Fruit fly (Drosophila melanogaster) whole organism, embryonic: ENCODE results near the gene jagn.
A peak's percentile ranks its signal among the peaks of the same experiment; 100 is the strongest.

Experiments
- Abd-B ChIP-seq: fragments of 200-800 bp; sonication (Bioruptor generic); optimal IDR thresholded peaks from 2 replicates; lab custom pipeline; 2018; ENCODE audit warnings: missing biosample characterization, mild to moderate bottlenecking, missing genetic modification characterization, moderate library complexity
- B-H1 ChIP-seq: fragments of 200-800 bp; sonication (Bioruptor generic); IDR thresholded peaks from 3 replicates; pipeline ENCODE4 v1.3.6; 2022; ENCODE audit warnings: missing biosample characterization, missing genetic modification characterization
- Bdp1 ChIP-seq: fragments of 200-800 bp; sonication (Bioruptor generic); optimal IDR thresholded peaks from 3 replicates; lab custom pipeline; 2016; ENCODE audit warnings: missing biosample characterization, missing genetic modification characterization
- CG10274 ChIP-seq: fragments of 200-800 bp; sonication (Bioruptor generic); optimal IDR thresholded peaks from 3 replicates; lab custom pipeline; 2017; ENCODE audit warnings: missing biosample characterization, mild to moderate bottlenecking, missing genetic modification characterization
- CG10979 ChIP-seq: fragments of 200-800 bp; sonication (Bioruptor generic); optimal IDR thresholded peaks from 2 replicates; lab custom pipeline; 2018; ENCODE audit warnings: missing biosample characterization, mild to moderate bottlenecking, missing genetic modification characterization, moderate library complexity
- CG11695 ChIP-seq: fragments of 200-800 bp; sonication (Bioruptor generic); IDR thresholded peaks from 3 replicates; pipeline ENCODE4 v1.3.6; 2022; ENCODE audit warnings: missing biosample characterization, missing genetic modification characterization
- CG13424 ChIP-seq: fragments of 200-800 bp; sonication (Bioruptor generic); optimal IDR thresholded peaks from 2 replicates; lab custom pipeline; 2019; ENCODE audit warnings: missing biosample characterization, mild to moderate bottlenecking, missing genetic modification characterization, moderate library complexity
- CG15514 ChIP-seq: fragments of 200-800 bp; sonication (Bioruptor generic); optimal IDR thresholded peaks from 3 replicates; lab custom pipeline; 2017; ENCODE audit warnings: missing biosample characterization, missing genetic modification characterization, mild to moderate bottlenecking, moderate library complexity, missing genetic modification reagents
- CG17186 ChIP-seq: fragments of 200-800 bp; sonication (Bioruptor generic); optimal IDR thresholded peaks from 3 replicates; lab custom pipeline; 2017; ENCODE audit warnings: missing biosample characterization, missing genetic modification reagents, missing genetic modification characterization
- CG18011 ChIP-seq: fragments of 200-800 bp; sonication (Bioruptor generic); optimal IDR thresholded peaks from 2 replicates; lab custom pipeline; 2017; ENCODE audit warnings: missing biosample characterization, missing genetic modification characterization, mild to moderate bottlenecking, moderate library complexity, missing genotype
- CG3995 ChIP-seq: fragments of 200-800 bp; sonication (Bioruptor generic); optimal IDR thresholded peaks from 3 replicates; lab custom pipeline; 2016; ENCODE audit warnings: missing biosample characterization, missing genetic modification characterization
- CG4854 ChIP-seq: fragments of 200-800 bp; sonication (Bioruptor generic); optimal IDR thresholded peaks from 2 replicates; lab custom pipeline; 2016; ENCODE audit warnings: missing biosample characterization, missing genetic modification characterization, inconsistent platforms
- CG5953 ChIP-seq: fragments of 200-800 bp; sonication (Bioruptor generic); IDR thresholded peaks from 2 replicates; pipeline ENCODE4 v1.3.6; 2022; ENCODE audit warnings: missing biosample characterization, missing genetic modification characterization
- CG6254 ChIP-seq: fragments of 200-800 bp; sonication (Bioruptor generic); optimal IDR thresholded peaks from 3 replicates; lab custom pipeline; 2017; ENCODE audit warnings: mild to moderate bottlenecking, missing biosample characterization, missing genetic modification reagents, missing genetic modification characterization
- CG6683 ChIP-seq: fragments of 200-800 bp; sonication (Bioruptor generic); optimal IDR thresholded peaks from 2 replicates; lab custom pipeline; 2017; ENCODE audit warnings: missing biosample characterization, mild to moderate bottlenecking, missing genetic modification characterization, missing genetic modification reagents
- CG6813 ChIP-seq: fragments of 200-800 bp; sonication (Bioruptor generic); optimal IDR thresholded peaks from 2 replicates; lab custom pipeline; 2017; ENCODE audit warnings: missing biosample characterization, missing genetic modification characterization, mild to moderate bottlenecking, moderate library complexity, missing genetic modification reagents
- CG7745 ChIP-seq: fragments of 200-800 bp; sonication (Bioruptor generic); optimal IDR thresholded peaks from 2 replicates; lab custom pipeline; 2018; ENCODE audit warnings: missing biosample characterization, mild to moderate bottlenecking, missing genetic modification characterization, moderate library complexity
- CG7839 ChIP-seq: fragments of 200-800 bp; sonication (Bioruptor generic); optimal IDR thresholded peaks from 3 replicates; lab custom pipeline; 2018; ENCODE audit warnings: missing biosample characterization, mild to moderate bottlenecking, missing genetic modification characterization, moderate library complexity
- CG9437 ChIP-seq: fragments of 200-800 bp; sonication (Bioruptor generic); optimal IDR thresholded peaks from 2 replicates; lab custom pipeline; 2018; ENCODE audit warnings: missing biosample characterization, mild to moderate bottlenecking, missing genetic modification characterization
- CG9797 ChIP-seq: fragments of 200-800 bp; sonication (Bioruptor generic); optimal IDR thresholded peaks from 3 replicates; lab custom pipeline; 2018; ENCODE audit warnings: missing biosample characterization, mild to moderate bottlenecking, missing genetic modification characterization
- CTCF ChIP-seq: fragments of 200-800 bp; sonication (Bioruptor generic); optimal IDR thresholded peaks from 2 replicates; lab custom pipeline; 2017; ENCODE audit warnings: missing biosample characterization, mild to moderate bottlenecking, missing genetic modification characterization, moderate library complexity
- CoRest ChIP-seq: fragments of 200-800 bp; sonication (Bioruptor generic); optimal IDR thresholded peaks from 3 replicates; lab custom pipeline; 2018; ENCODE audit warnings: missing biosample characterization, mild to moderate bottlenecking, missing genetic modification characterization, moderate library complexity
- Elba2 ChIP-seq: fragments of 200-800 bp; sonication (Bioruptor generic); optimal IDR thresholded peaks from 3 replicates; lab custom pipeline; 2016; ENCODE audit warnings: missing biosample characterization, missing genetic modification characterization
- Ets97D ChIP-seq: fragments of 200-800 bp; sonication (Bioruptor generic); optimal IDR thresholded peaks from 3 replicates; lab custom pipeline; 2016; ENCODE audit warnings: missing biosample characterization, missing genetic modification characterization
- Fer1 ChIP-seq: fragments of 200-800 bp; sonication (Bioruptor generic); optimal IDR thresholded peaks from 2 replicates; lab custom pipeline; 2017; ENCODE audit warnings: missing biosample characterization, mild to moderate bottlenecking, missing genetic modification characterization
- Hr78 ChIP-seq, 2 experiments: fragments of 200-800 bp in 1 of 2; fragments of >200 bp in 1 of 2; sonication (Bioruptor generic) in 1 of 2; optimal IDR thresholded peaks; 2 replicates each; lab custom pipeline; 2017 to 2019; ENCODE audit warnings: missing biosample characterization in 2 of 2, missing genetic modification characterization in 2 of 2, mild to moderate bottlenecking in 1 of 2, moderate library complexity in 1 of 2
- Hsf ChIP-seq: fragments of 200-800 bp; sonication (Bioruptor generic); optimal IDR thresholded peaks from 3 replicates; lab custom pipeline; 2016; ENCODE audit warnings: missing biosample characterization, missing genetic modification characterization
- MTF-1 ChIP-seq: fragments of 200-800 bp; sonication (Bioruptor generic); optimal IDR thresholded peaks from 2 replicates; lab custom pipeline; 2018; ENCODE audit warnings: missing biosample characterization, mild to moderate bottlenecking, missing genetic modification characterization, borderline replicate concordance
- Pdp1 ChIP-seq, 2 experiments: fragments of 200-800 bp; sonication (Bioruptor generic); optimal IDR thresholded peaks; 3 replicates each; lab custom pipeline; 2016; ENCODE audit warnings: missing biosample characterization in 2 of 2, missing genetic modification characterization in 2 of 2, mild to moderate bottlenecking in 1 of 2, moderate library complexity in 1 of 2
- Rfx ChIP-seq: fragments of 200-800 bp; sonication (Bioruptor generic); IDR thresholded peaks from 2 replicates; pipeline ENCODE4 v1.3.6; 2022; ENCODE audit warnings: missing biosample characterization, missing genetic modification characterization
- Usf ChIP-seq: fragments of 200-800 bp; sonication (Bioruptor generic); optimal IDR thresholded peaks from 2 replicates; lab custom pipeline; 2017; ENCODE audit warnings: missing genotype, missing biosample characterization, missing genetic modification characterization
- cad ChIP-seq: fragments of >200 bp; optimal IDR thresholded peaks from 2 replicates; lab custom pipeline; 2017; ENCODE audit warnings: missing biosample characterization, missing genetic modification characterization
- cato ChIP-seq: fragments of 200-800 bp; sonication (Bioruptor generic); optimal IDR thresholded peaks from 2 replicates; lab custom pipeline; 2016; ENCODE audit warnings: missing biosample characterization, missing genetic modification characterization, borderline replicate concordance
- chif ChIP-seq, 2 experiments: fragments of 200-800 bp; sonication (Bioruptor generic); optimal IDR thresholded peaks; 3 replicates each; lab custom pipeline; 2016; ENCODE audit warnings: missing biosample characterization in 2 of 2, missing genetic modification characterization in 2 of 2
- crp ChIP-seq, 2 experiments: fragments of 200-800 bp; sonication (Bioruptor generic); optimal IDR thresholded peaks; 2 replicates in 1 of 2; 3 replicates in 1 of 2; lab custom pipeline; 2017; ENCODE audit warnings: missing biosample characterization in 2 of 2, missing genetic modification characterization in 2 of 2, mild to moderate bottlenecking in 1 of 2, moderate library complexity in 1 of 2
- grau ChIP-seq: fragments of 200-800 bp; optimal IDR thresholded peaks from 3 replicates; lab custom pipeline; 2019; ENCODE audit warnings: missing biosample characterization, mild to moderate bottlenecking, missing genetic modification characterization, moderate library complexity
- gt ChIP-seq: fragments of 200-800 bp; sonication (Bioruptor generic); IDR thresholded peaks from 2 replicates; pipeline ENCODE4 v1.3.6; 2022; ENCODE audit warnings: missing biosample characterization, missing genetic modification characterization
- maf-S ChIP-seq: fragments of 200-800 bp; sonication (Bioruptor generic); optimal IDR thresholded peaks from 2 replicates; lab custom pipeline; 2016; ENCODE audit warnings: missing biosample characterization, missing genetic modification characterization
- pan ChIP-seq, 4 experiments: fragments of >200 bp in 3 of 4; fragments of 200-800 bp in 1 of 4; sonication (Bioruptor generic) in 1 of 4; optimal IDR thresholded peaks in 3 of 4; IDR thresholded peaks in 1 of 4; 2 replicates each; pipeline versions ENCODE4 v1.3.6 to Lab custom; 2017 to 2022; ENCODE audit warnings: missing biosample characterization in 2 of 4, missing genetic modification characterization in 2 of 4, mixed read lengths in 1 of 4
- pfk ChIP-seq: fragments of 200-800 bp; sonication (Bioruptor generic); optimal IDR thresholded peaks from 2 replicates; lab custom pipeline; 2018; ENCODE audit warnings: missing biosample characterization, mild to moderate bottlenecking, missing genetic modification characterization, moderate library complexity
- tgo ChIP-seq: fragments of 200-800 bp; sonication (Bioruptor generic); IDR thresholded peaks from 3 replicates; pipeline ENCODE4 v1.3.6; 2022; ENCODE audit warnings: missing biosample characterization, missing genetic modification characterization
- toy ChIP-seq: fragments of 200-800 bp; sonication (Bioruptor generic); IDR thresholded peaks from 2 replicates; pipeline ENCODE4 v1.3.6; 2022; ENCODE audit warnings: missing biosample characterization, missing genetic modification characterization
- twi ChIP-seq: fragments of 200-800 bp; optimal IDR thresholded peaks from 2 replicates; lab custom pipeline; 2019; ENCODE audit warnings: missing biosample characterization, mild to moderate bottlenecking, missing genetic modification characterization, moderate library complexity
- zen ChIP-seq: fragments of 200-800 bp; sonication (Bioruptor generic); optimal IDR thresholded peaks from 3 replicates; lab custom pipeline; 2018; ENCODE audit warnings: missing biosample characterization, mild to moderate bottlenecking, missing genetic modification characterization, moderate library complexity
- zen2 ChIP-seq: fragments of 200-800 bp; sonication (Bioruptor generic); IDR thresholded peaks from 3 replicates; pipeline ENCODE4 v1.3.6; 2022; ENCODE audit warnings: missing biosample characterization, missing genetic modification characterization; ENCODE audit not compliant: partially characterized antibody
- zf30C ChIP-seq: fragments of 200-800 bp; sonication (Bioruptor generic); optimal IDR thresholded peaks from 3 replicates; lab custom pipeline; 2018; ENCODE audit warnings: missing biosample characterization, mild to moderate bottlenecking, missing genetic modification characterization

Gene jagn

dm6 chr3R:5778731-5779593 lies at the start of gene jagn (continued):
- peak; percentile 82 for TF ChIP-seq CoRest
- TF ChIP-seq Rfx (GFP tag; lab: Robert Waterston, UW): peak; percentile 90
- TF ChIP-seq chif (GFP tag; optimal IDR thresholded peaks at IDR 0.05; lab: Kevin White, UChicago): peak in 1 of 2 experiments; percentile 33
- TF ChIP-seq Bdp1 (GFP tag; lab: Kevin White, UChicago): peak; percentile 33
- 0 out of 3 replicates have a peak, but pooled peaks have one; percentile 13 for TF ChIP-seq CG11695 (GFP tag; lab: Robert Waterston, UW)
- peak; percentile 40; the same call in 2 of the 3 replicates for TF ChIP-seq tgo
- no peak for TF ChIP-seq Hr78 (GFP tag; optimal IDR thresholded peaks at IDR 0.05; lab: Kevin White, UChicago)
- TF ChIP-seq Fer1 (GFP tag; lab: Kevin White, UChicago): peak; percentile 39
- TF ChIP-seq Hsf (GFP tag; lab: Kevin White, UChicago): peak; percentile 67
- TF ChIP-seq grau: peak; percentile 55
- TF ChIP-seq Ets97D: peak; percentile 97
- TF ChIP-seq zf30C (GFP tag; lab: Kevin White, UChicago): no peak
- TF ChIP-seq gt: no peak
- TF ChIP-seq CG3995 (GFP tag; lab: Kevin White, UChicago): peak; percentile 14
- no peak for TF ChIP-seq pfk (GFP tag; lab: Kevin White, UChicago)
- peak; percentile 87 for TF ChIP-seq CG17186 (GFP tag; lab: Kevin White, UChicago)
- peak; percentile 23 for TF ChIP-seq CG18011 (GFP tag; lab: Kevin White, UChicago)
- peak; percentile 46 for TF ChIP-seq maf-S (GFP tag; lab: Kevin White, UChicago)
- TF ChIP-seq crp (GFP tag; optimal IDR thresholded peaks at IDR 0.05; lab: Kevin White, UChicago): peak in 1 of 2 experiments; percentile 34
- no peak for TF ChIP-seq cato (GFP tag; lab: Kevin White, UChicago)
- TF ChIP-seq pan (optimal IDR thresholded peaks at IDR 0.05; lab: Kevin White, UChicago): no peak
- TF ChIP-seq pan (GFP tag; optimal IDR thresholded peaks at IDR 0.05 in 1 of 2, IDR thresholded peaks at IDR 0.05 in 1 of 2): peak in 1 of 2 experiments; percentile 63
- TF ChIP-seq CG6683: peak; percentile 10
- no peak for TF ChIP-seq B-H1 (GFP tag; lab: Robert Waterston, UW)
- peak; percentile 48 for TF ChIP-seq CG9797 (GFP tag; lab: Kevin White, UChicago)
- peak; percentile 52 to 76 for TF ChIP-seq Pdp1 (GFP tag; optimal IDR thresholded peaks at IDR 0.05; lab: Kevin White, UChicago)
- TF ChIP-seq MTF-1: peak; percentile 65
- no peak for TF ChIP-seq CG6813 (GFP tag; lab: Kevin White, UChicago)
- TF ChIP-seq zen2 (GFP tag; lab: Robert Waterston, UW): peak; percentile 99
- TF ChIP-seq Usf: peak; percentile 42
- TF ChIP-seq CG13424: peak; percentile 35
- TF ChIP-seq toy (GFP tag; lab: Robert Waterston, UW): peak; percentile 75
- peak; percentile 82 for TF ChIP-seq CTCF (GFP tag; lab: Kevin White, UChicago)
- peak; percentile 42 for TF ChIP-seq zen (tag; lab: Kevin White, UChicago)
- no peak for TF ChIP-seq cad (GFP tag; lab: Kevin White, UChicago)
- peak; percentile 4 for TF ChIP-seq twi (tag; lab: Kevin White, UChicago)
- peak; percentile 12 for TF ChIP-seq CG6254 (GFP tag; lab: Kevin White, UChicago)
- TF ChIP-seq CG10979 (tag; lab: Kevin White, UChicago): peak; percentile 31
- no peak for TF ChIP-seq CG10274 (GFP tag; lab: Kevin White, UChicago)
- TF ChIP-seq Elba2 (GFP tag; lab: Kevin White, UChicago): no peak
- peak; percentile 50; the same call in 1 of the 2 replicates for TF ChIP-seq CG5953 (GFP tag; lab: Robert Waterston, UW)
- peak; percentile 52 for TF ChIP-seq CG7839 (tag; lab: Kevin White, UChicago)
- TF ChIP-seq CG15514 (GFP tag; lab: Kevin White, UChicago): peak; percentile 87
- TF ChIP-seq CG4854 (GFP tag; lab: Kevin White, UChicago): peak; percentile 36
- TF ChIP-seq Abd-B (GFP tag; lab: Kevin White, UChicago): peak; percentile 66
- no peak for TF ChIP-seq CG7745 (tag; lab: Kevin White, UChicago)
- TF ChIP-seq CG9437 (GFP tag; lab: Kevin White, UChicago): peak; percentile 10
